Worm (Caenorhabditis elegans): ENCODE results near the gene C35B1.2.

The C35B1.2 gene

DNA sequence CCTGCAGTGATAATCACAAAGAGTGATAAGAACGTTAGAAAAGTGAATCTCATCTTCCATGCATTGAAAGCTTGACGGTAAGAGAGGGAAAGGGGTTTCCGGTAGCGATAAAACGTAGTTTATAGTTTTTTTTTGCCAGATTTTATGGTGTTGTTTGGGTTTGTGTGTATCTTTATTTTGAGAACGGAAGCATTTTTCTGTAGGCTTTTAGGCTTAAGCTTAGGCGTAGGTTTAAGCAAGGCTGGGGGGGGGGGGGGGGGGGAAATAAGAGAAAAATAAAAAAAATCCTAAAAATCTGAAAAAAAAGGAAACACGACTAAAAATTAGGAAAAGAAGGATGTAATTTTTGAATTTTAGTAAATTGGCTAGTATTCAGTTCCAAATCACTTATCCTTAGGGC, 7.1 kb upstream of the C35B1.2 start, which contains the start of gene C35B1.8:
C35B1.8 (minus strand) TSS at position 101 of the 400 bp plus-strand sequence.
- TF ChIP-seq ceh-39 (tag; optimal IDR thresholded peaks at IDR 0.05) = no peak
- no peak for TF ChIP-seq ceh-43 (GFP tag; optimal IDR thresholded peaks at IDR 0.05)
- TF ChIP-seq nhr-28 (tag; optimal IDR thresholded peaks at IDR 0.05) = no peak
- no peak for TF ChIP-seq lin-13 (tag; optimal IDR thresholded peaks at IDR 0.05)
- no peak for TF ChIP-seq mls-2 (tag; optimal IDR thresholded peaks at IDR 0.05)
- no peak for TF ChIP-seq lsy-2 (tag; optimal IDR thresholded peaks at IDR 0.05)
- no peak for TF ChIP-seq elt-1 (tag; optimal IDR thresholded peaks at IDR 0.05; ENCODE audit: borderline replicate concordance, insufficient read depth)
- TF ChIP-seq hlh-1 (tag; optimal IDR thresholded peaks at IDR 0.05) = no peak
- no peak for TF ChIP-seq pha-4 (tag; optimal IDR thresholded peaks at IDR 0.05)
- TF ChIP-seq lin-32 (GFP tag; optimal IDR thresholded peaks at IDR 0.05) = no peak
- TF ChIP-seq blmp-1 (tag; optimal IDR thresholded peaks at IDR 0.05) = no peak

DNA sequence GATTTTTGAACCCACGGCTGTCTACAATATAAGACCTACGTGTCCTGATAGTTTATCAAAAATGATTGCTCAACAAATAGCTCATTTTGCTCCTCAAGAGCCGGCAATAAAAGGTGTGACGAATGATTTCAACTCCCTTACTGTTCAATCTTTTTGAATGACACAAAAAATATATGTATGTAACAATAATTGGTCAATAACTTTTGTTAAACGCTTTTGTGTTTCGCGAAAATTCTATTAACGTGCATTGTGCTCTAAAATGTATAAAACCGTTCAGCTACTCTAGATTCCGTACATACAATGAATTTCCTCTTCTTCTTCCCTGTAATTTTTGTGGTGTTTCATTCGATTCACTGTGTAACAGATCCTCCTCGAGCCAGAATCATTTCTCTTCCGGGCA, 6.5 kb upstream of the C35B1.2 start, which contains the start of gene C35B1.4:
C35B1.4 (plus strand) TSS at position 301 of the 400 bp plus-strand sequence.
- no peak for TF ChIP-seq mls-2 (tag; optimal IDR thresholded peaks at IDR 0.05)

DNA sequence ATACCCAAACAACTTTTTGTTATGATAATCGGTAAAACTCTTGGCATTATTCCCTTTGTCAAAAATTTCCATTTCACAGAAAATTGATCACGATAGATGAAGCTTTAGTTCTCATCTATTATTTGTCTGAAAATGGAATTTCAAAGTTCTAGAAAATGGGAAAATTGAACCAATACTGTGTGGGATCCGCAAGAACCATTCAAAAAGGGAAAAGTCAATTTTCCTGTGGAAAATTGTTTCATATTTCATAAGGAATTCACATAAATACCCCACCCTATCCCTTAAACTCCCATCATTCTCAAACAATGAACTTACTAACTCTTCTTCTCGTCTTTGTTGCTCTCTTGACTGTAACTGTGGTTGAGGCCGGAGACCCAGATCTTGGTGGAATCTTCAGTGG, 5.2 kb upstream of the C35B1.2 start, which contains the start of the genes C35B1.9 and C35B1.3:
C35B1.9 (minus strand) TSS at position 101 of the 400 bp plus-strand sequence.
C35B1.3 (plus strand) TSS at position 306 of the 400 bp plus-strand sequence.
- TF ChIP-seq nhr-237 (tag; optimal IDR thresholded peaks at IDR 0.05) (no peak), ham-2 (GFP tag; optimal IDR thresholded peaks at IDR 0.05) (no peak), cnd-1 (tag; optimal IDR thresholded peaks at IDR 0.05) (no peak), nhr-2 (tag; optimal IDR thresholded peaks at IDR 0.05) (no peak), nhr-28 (tag; optimal IDR thresholded peaks at IDR 0.05) (no peak), unc-62 (GFP tag; optimal IDR thresholded peaks at IDR 0.05) (no peak), sptf-1 (tag; optimal IDR thresholded peaks at IDR 0.05) (no peak), mep-1 (tag; optimal IDR thresholded peaks at IDR 0.05) (no peak)

DNA sequence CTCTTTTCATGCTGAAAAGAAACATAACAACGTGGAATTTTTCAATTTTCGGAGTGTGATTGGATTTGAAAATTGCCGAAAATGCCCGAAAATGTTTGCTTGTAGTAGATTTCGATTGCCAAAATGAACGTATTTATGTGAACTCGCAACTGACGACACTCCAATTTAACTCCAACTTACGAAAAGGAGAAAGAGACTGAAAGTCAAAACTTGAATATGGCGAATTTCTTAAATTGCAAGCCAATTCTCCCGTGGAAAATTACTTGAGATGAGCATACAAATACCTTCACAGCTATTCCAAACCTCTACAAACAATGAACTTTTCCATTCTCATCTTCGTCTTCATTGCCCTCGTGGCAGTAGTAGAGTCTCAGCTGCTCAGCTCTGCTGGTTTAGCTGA, 3.4 kb upstream of the C35B1.2 start:
- TF ChIP-seq hlh-1 (tag; optimal IDR thresholded peaks at IDR 0.05) (no peak), ceh-43 (GFP tag; optimal IDR thresholded peaks at IDR 0.05) (no peak), mls-2 (tag; optimal IDR thresholded peaks at IDR 0.05) (no peak), mep-1 (tag; optimal IDR thresholded peaks at IDR 0.05) (no peak), unc-120 (tag; optimal IDR thresholded peaks at IDR 0.05; ENCODE audit: poor library complexity, severe bottlenecking) (no peak)

DNA sequence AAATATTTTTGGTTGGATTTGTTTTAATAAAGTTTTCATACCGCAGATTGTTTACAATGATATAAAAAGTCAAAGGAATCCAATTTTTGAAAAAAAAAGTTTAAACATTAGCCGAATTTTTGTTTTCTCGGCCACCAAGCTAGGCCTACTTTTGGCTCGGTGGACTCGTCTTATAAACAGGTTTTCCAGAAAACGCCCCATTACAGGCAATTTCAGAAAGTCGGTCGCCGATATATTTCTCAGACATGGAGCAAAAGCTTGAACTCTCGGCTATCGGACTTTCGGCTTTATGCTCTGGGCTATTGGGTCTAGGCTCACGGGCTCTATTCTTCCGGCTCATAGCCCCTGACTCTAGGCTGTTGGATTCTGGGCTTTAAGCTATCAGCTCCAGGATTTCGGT, 2.9 kb upstream of the C35B1.2 start:
- no peak for TF ChIP-seq elt-1 (tag; optimal IDR thresholded peaks at IDR 0.05; ENCODE audit: borderline replicate concordance, insufficient read depth)
- TF ChIP-seq unc-62 (GFP tag; optimal IDR thresholded peaks at IDR 0.05) = no peak
- no peak for TF ChIP-seq ceh-39 (tag; optimal IDR thresholded peaks at IDR 0.05)
- no peak for TF ChIP-seq nhr-12 (tag; optimal IDR thresholded peaks at IDR 0.05)
- TF ChIP-seq flh-1 (GFP tag; optimal IDR thresholded peaks at IDR 0.05) = no peak
- TF ChIP-seq nhr-2 (tag; optimal IDR thresholded peaks at IDR 0.05) = no peak
- no peak for TF ChIP-seq nhr-76 (tag; optimal IDR thresholded peaks at IDR 0.05)
- no peak for TF ChIP-seq hlh-1 (tag; optimal IDR thresholded peaks at IDR 0.05)
- TF ChIP-seq mab-5 (tag; optimal IDR thresholded peaks at IDR 0.05) = no peak
- no peak for TF ChIP-seq lin-32 (GFP tag; optimal IDR thresholded peaks at IDR 0.05)

DNA sequence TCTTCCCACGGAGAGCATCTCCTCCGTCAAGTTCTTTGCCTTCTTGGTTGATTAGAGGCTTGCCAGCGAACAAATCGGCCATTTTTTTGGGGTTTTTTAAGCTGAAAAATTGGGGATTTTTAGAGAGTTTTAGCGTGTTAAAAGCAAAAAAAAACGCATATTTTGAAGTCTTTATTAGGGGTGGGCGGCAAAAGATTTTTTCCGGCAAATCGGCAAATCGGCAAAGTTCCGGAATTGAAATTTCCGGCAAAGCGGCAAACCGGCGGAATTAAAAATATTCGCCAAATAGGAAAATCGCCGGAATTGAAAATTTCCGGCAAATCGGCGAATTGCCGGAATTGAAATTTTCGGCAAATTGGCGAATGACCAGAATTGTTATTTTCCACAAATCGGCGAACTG, 1.9 kb upstream of the C35B1.2 start, which contains the start of gene C35B1.5:
C35B1.5 (minus strand) TSS at position 101 of the 400 bp plus-strand sequence.
- no peak for TF ChIP-seq sem-2 (GFP tag; optimal IDR thresholded peaks at IDR 0.05)
- TF ChIP-seq nhr-28 (tag; optimal IDR thresholded peaks at IDR 0.05) = no peak
- no peak for TF ChIP-seq elt-1 (tag; optimal IDR thresholded peaks at IDR 0.05; ENCODE audit: borderline replicate concordance, insufficient read depth)
- no peak for TF ChIP-seq ceh-43 (GFP tag; optimal IDR thresholded peaks at IDR 0.05)
- no peak for TF ChIP-seq nhr-237 (tag; optimal IDR thresholded peaks at IDR 0.05)
- no peak for TF ChIP-seq nhr-76 (tag; optimal IDR thresholded peaks at IDR 0.05)
- TF ChIP-seq ztf-11 (tag; optimal IDR thresholded peaks at IDR 0.05) = no peak
- no peak for TF ChIP-seq unc-39 (tag; optimal IDR thresholded peaks at IDR 0.05)

DNA sequence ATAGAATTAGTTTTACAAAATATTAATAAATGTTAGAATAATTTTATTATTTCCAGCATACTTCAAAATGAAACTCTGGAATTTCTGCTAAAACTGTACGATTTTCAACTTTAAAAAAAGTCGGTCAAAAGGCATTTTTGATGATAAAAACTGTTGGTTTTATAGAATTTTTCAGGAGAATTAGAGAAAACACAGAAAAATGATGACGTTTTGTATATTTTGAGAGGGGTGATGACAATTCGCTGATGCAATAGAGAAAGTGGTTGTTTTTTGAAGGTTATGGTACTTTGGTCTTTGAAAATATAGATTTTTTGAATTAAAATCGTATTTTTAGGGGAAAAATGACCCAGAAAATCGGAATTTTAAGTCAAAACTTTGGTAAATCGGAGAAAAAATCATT, 990 bp upstream of the C35B1.2 start:
- no peak for TF ChIP-seq elt-3 (tag; optimal IDR thresholded peaks at IDR 0.05)
- no peak for TF ChIP-seq zip-8 (tag; optimal IDR thresholded peaks at IDR 0.05)
- no peak for TF ChIP-seq mls-2 (tag; optimal IDR thresholded peaks at IDR 0.05)
- TF ChIP-seq ztf-11 (tag; optimal IDR thresholded peaks at IDR 0.05) = no peak
- TF ChIP-seq nhr-12 (tag; optimal IDR thresholded peaks at IDR 0.05) = no peak
- no peak for TF ChIP-seq unc-62 (GFP tag; optimal IDR thresholded peaks at IDR 0.05)
- TF ChIP-seq sem-2 (GFP tag; optimal IDR thresholded peaks at IDR 0.05) = no peak
- no peak for TF ChIP-seq ces-1 (GFP tag; optimal IDR thresholded peaks at IDR 0.05)
- no peak for TF ChIP-seq snpc-4 (tag; optimal IDR thresholded peaks at IDR 0.05)
- TF ChIP-seq mab-5 (tag; optimal IDR thresholded peaks at IDR 0.05) = no peak
- TF ChIP-seq mep-1 (tag; optimal IDR thresholded peaks at IDR 0.05) = no peak
- TF ChIP-seq pha-4 (tag; optimal IDR thresholded peaks at IDR 0.05) = no peak
- TF ChIP-seq sptf-1 (tag; optimal IDR thresholded peaks at IDR 0.05) = no peak
- no peak for TF ChIP-seq bed-3 (GFP tag; optimal IDR thresholded peaks at IDR 0.05)
- no peak for TF ChIP-seq hlh-1 (tag; optimal IDR thresholded peaks at IDR 0.05)
